Fruit fly (Drosophila melanogaster): Measurements from ENCODE around the gene CG11076.

The CG11076 gene

DNA sequence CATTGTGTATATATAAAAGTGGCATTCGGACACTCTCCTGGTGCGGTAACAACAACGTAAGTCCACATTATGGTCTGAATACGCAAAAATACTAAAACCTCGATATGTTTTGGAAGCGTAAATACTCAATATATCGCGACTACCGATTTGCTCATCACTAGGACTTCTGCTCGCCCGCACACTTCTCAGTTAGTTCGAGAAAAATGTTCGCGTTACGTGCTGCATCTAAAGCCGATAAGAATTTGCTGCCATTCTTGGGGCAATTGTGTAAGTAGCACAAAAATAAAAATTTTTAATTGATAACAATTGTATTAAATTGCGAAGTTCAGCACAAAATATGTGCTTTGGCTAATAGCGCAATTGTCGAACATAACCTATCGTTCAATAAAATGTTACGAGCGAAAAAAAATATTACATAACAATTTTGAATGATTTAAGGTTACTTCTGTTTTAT is at the start of gene CG11076:
TSS of gene CG11076 (minus strand) at position 71 of the 454 bp plus-strand sequence.
- TF ChIP-seq ttk (optimal IDR thresholded peaks at IDR 0.05) (no peak), psq (optimal IDR thresholded peaks at IDR 0.05) (no peak), Sin3A (optimal IDR thresholded peaks at IDR 0.05) (no peak), h (optimal IDR thresholded peaks at IDR 0.05) (no peak), insv (optimal IDR thresholded peaks at IDR 0.05) (no peak), Myc (optimal IDR thresholded peaks at IDR 0.05) (no peak)

DNA sequence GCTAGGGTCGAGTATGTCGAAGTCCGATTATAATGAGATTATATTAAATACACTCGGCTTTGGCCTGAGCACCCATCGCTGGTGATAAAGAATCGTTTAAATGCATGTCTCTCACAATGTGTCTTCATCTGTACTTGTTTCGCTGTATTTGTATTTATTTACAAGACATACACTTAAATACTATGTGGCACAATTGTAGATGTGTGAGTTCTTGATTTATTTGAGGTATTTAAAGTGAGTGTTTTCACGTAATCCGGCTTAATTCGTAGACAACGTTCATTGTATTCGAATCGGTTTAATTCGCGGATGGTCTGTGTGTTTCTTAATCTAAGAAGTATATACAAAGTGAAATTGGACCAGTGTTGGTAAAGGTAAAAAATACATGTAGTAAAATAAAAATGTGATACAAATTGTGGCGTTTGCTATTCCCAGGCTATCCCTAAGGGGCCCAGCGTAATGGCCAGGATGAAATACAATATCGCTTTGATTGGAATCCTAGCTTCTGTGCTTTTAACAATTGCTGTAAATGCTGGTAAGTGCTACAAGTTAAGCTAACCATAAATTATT is 33.2 kb upstream of the CG11076 start, which contains the start of gene Zyx:
TSS of gene Zyx (minus strand) at position 350 of the 567 bp plus-strand sequence.
- TF ChIP-seq Sin3A (optimal IDR thresholded peaks at IDR 0.05): no peak
- TF ChIP-seq psq (optimal IDR thresholded peaks at IDR 0.05): no peak

DNA sequence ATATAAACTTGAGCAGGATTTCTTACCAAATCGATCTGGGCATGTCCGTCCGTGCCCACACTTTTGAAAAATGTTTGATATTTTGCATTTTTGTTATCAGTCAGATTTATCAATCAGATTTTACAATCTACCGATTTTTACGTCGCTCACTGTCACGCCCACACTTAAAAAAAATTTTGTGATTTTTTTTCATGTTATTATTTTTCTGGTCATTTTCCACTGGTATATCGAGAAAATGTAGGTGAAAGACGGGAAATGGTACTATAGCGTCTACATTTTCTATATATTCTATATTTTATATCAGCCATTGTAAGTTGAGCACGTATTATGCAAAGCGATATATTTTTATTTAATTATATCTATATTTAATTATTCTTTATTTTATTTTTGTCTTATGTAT is 32.7 kb upstream of the CG11076 start:
- TF ChIP-seq Sin3A (optimal IDR thresholded peaks at IDR 0.05) (no peak), insv (optimal IDR thresholded peaks at IDR 0.05) (no peak), psq (optimal IDR thresholded peaks at IDR 0.05) (no peak), h (optimal IDR thresholded peaks at IDR 0.05) (no peak), ttk (optimal IDR thresholded peaks at IDR 0.05) (no peak), Myc (optimal IDR thresholded peaks at IDR 0.05) (no peak)

DNA sequence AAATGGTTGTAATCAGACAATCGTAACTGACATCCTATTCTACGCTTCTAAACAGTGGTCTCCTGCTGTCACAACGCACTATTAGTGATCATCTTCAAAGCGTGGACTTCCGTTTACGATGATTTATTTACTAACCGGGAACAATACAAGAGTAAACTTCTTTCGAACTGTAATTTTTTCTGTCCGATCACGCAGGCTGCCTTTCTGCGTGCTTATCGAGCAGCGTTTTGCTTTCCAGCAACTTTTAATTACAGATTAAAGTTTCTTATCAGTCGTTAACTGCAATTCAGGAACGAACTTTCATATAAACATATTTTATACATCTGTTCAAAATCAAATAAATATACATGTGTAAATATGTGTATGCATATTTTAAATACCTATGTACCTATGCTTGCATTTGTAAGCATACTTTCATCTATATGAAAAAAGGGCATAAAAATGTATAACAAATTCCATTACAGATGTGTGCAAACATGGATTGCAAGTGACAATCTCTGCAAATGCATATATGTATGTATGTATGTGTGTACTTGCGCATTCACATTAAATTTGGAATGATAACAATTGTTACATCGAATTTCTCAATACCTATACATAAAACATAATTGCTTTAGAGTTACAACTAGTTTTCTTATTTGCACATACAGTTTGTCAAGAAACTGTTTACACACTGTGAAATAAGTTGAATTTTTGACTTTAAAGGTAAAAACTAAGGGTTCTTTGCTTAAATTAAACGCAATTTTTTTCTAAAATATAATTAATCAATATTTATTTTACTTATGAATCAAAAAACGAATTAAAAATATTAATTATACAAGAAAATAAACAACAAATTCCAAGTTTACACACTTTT is 31.6 kb upstream of the CG11076 start:
- TF ChIP-seq Sin3A (optimal IDR thresholded peaks at IDR 0.05) (no peak), ttk (optimal IDR thresholded peaks at IDR 0.05) (no peak), h (optimal IDR thresholded peaks at IDR 0.05) (no peak), insv (optimal IDR thresholded peaks at IDR 0.05) (no peak), Myc (optimal IDR thresholded peaks at IDR 0.05) (no peak), psq (optimal IDR thresholded peaks at IDR 0.05) (no peak)

DNA sequence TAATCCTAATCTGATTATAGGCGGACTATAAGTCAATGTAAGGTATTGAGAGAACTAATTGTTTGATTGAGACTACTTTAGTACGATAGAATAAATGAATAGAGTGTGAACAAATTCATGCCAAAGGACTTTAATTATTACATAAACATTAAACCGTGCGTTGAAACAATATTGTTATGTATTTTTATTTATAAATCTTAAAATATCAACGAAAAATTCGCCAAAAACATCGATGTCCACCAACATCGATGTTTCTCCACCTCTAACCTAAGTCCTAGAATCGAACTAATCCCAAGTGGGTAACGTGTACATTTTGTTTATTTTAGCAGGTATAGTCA is 29.5 kb upstream of the CG11076 start:
- TF ChIP-seq insv (optimal IDR thresholded peaks at IDR 0.05) (no peak), Myc (optimal IDR thresholded peaks at IDR 0.05) (no peak), Sin3A (optimal IDR thresholded peaks at IDR 0.05) (no peak), h (optimal IDR thresholded peaks at IDR 0.05) (no peak), psq (optimal IDR thresholded peaks at IDR 0.05) (no peak), ttk (optimal IDR thresholded peaks at IDR 0.05) (no peak)

DNA sequence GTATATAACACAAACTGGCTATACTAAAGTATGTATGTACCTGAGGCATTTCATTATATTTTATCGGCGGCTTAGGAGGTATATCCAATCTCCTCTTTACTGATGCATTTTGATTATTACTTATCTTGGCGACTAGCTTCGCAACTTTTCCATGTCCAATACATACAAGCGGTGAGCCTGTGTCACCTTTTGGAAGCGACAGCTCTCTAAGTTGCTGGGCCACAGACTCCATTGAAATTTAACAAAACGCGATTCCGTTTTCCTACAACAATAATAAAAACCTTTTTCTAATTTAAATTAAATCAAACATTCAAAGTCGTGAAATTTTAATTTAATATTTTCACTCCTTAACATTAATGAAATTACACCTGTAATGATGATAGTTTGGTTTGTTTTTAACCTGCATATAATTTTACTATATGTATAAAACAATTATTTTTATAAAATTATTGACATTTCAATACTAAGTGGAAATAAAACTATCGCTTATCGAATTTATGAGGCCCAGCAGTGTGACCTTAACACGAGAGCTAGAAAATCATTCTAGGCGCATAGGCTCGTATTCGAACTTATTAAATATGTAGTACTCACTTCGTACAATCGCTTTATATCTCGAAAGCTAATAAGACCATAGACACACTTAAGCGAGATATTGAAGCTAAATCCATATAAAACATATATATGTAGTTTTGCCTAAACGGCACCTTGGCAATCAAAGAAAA is 29.0 kb upstream of the CG11076 start, which contains the start of gene apolpp:
TSS of gene apolpp (plus strand) at position 597 of the 722 bp plus-strand sequence.
- no peak for TF ChIP-seq Myc (optimal IDR thresholded peaks at IDR 0.05)
- no peak for TF ChIP-seq psq (optimal IDR thresholded peaks at IDR 0.05)
- TF ChIP-seq ttk (optimal IDR thresholded peaks at IDR 0.05): no peak
- TF ChIP-seq Sin3A (optimal IDR thresholded peaks at IDR 0.05): no peak
- no peak for TF ChIP-seq h (optimal IDR thresholded peaks at IDR 0.05)
- TF ChIP-seq insv (optimal IDR thresholded peaks at IDR 0.05): no peak

DNA sequence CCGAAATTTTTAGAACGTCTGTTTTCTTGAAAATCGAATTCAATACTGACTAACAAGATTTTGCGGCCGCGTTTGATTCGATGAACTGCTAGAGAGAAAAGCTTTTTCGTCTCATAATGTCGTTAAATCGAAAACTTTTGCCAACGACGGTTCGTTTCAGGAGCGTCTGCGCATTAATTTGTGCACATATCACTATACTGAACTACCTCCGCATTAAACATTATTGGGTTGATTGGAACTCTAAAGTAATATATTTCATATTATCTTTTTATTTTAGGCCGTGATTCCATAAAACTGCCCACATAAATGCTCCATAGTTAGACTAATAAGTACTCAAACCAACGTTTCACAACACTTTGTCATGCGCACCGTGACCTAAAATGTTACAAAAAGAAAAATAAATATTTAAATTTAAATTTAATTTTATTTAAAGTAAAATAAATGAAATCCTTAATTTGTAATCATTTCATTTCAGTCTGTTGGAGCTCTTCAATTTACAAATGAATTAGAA is 22.2 kb upstream of the CG11076 start, which contains the start of gene CaMKII:
TSS of gene CaMKII (minus strand) at position 51 of the 511 bp plus-strand sequence.
- TF ChIP-seq ttk (optimal IDR thresholded peaks at IDR 0.05) (no peak), Sin3A (optimal IDR thresholded peaks at IDR 0.05) (no peak), h (optimal IDR thresholded peaks at IDR 0.05) (no peak), psq (optimal IDR thresholded peaks at IDR 0.05) (no peak), Myc (optimal IDR thresholded peaks at IDR 0.05) (no peak)

DNA sequence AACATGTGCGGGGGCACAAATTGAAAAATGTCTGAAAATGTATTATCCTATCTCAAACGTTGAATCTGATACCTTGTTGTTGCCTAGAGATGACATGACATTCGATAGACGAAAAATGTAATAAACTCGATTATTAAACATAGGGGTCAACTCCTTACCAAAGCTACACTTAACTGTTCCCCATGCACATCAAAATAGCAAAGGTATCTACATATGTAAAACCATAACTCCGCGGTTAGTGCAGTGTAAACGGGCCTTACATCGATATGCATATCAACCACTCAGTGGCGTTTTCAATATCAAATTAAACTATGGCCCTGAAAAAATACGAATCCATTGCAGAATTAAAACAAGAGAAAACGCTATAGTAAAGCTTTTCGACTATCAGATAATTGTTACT is 19.7 kb upstream of the CG11076 start:
- TF ChIP-seq Sin3A (optimal IDR thresholded peaks at IDR 0.05): no peak
- TF ChIP-seq psq (optimal IDR thresholded peaks at IDR 0.05): no peak
- TF ChIP-seq insv (optimal IDR thresholded peaks at IDR 0.05): no peak
- TF ChIP-seq ttk (optimal IDR thresholded peaks at IDR 0.05): no peak
- TF ChIP-seq h (optimal IDR thresholded peaks at IDR 0.05): no peak
- TF ChIP-seq Myc (optimal IDR thresholded peaks at IDR 0.05): no peak

DNA sequence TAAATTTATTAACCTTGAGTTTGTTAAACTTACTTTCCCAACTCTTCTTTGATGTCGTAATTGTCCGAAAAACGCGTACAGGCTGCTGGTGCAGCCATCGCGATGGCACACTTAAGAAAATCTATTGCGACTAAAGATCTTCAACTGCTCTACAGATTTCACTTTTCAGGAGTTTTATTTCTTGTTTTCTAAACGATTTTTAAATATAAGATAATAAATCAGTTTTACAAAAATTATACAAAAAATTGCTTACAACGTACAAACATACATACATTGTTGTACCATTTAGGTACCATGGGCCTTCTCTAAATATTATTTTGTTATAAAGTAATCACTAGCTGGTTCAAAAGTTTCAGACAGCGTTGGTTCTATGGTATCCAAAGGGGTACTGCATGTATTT is 18.9 kb upstream of the CG11076 start:
- TF ChIP-seq ttk (optimal IDR thresholded peaks at IDR 0.05) (no peak), Myc (optimal IDR thresholded peaks at IDR 0.05) (no peak), Sin3A (optimal IDR thresholded peaks at IDR 0.05) (no peak), insv (optimal IDR thresholded peaks at IDR 0.05) (no peak), h (optimal IDR thresholded peaks at IDR 0.05) (no peak), psq (optimal IDR thresholded peaks at IDR 0.05) (no peak)

DNA sequence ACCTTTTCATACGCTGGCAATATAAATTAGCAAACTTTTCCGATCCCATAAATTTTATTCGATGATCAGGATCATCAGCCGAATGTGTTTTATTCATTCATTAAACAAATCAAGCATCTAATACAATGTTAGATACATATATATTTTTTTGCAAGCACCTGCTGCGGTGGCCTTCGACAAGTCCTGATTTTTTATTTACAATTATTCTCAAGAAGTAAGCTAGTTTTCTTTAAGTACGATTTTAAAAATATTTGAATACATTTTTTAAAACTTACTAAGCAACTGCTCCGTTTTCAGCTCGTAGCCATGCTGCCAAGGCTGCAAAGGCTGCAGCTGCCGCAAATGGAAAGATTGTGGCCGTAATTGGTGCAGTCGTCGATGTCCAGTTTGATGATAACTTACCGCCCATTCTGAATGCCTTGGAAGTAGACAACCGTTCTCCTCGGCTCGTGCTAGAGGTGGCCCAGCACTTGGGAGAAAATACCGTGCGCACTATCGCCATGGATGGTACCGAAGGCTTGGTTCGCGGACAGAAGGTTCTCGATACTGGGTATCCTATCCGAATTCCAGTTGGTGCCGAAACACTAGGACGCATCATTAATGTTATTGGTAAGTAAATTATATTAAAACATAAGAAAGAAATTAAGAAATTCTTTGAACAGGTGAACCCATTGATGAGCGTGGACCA is 1.2 kb upstream of the CG11076 start:
- no peak for TF ChIP-seq psq (optimal IDR thresholded peaks at IDR 0.05)
- TF ChIP-seq insv (optimal IDR thresholded peaks at IDR 0.05): no peak
- TF ChIP-seq Sin3A (optimal IDR thresholded peaks at IDR 0.05): no peak
- TF ChIP-seq ttk (optimal IDR thresholded peaks at IDR 0.05): peak; percentile 35

DNA sequence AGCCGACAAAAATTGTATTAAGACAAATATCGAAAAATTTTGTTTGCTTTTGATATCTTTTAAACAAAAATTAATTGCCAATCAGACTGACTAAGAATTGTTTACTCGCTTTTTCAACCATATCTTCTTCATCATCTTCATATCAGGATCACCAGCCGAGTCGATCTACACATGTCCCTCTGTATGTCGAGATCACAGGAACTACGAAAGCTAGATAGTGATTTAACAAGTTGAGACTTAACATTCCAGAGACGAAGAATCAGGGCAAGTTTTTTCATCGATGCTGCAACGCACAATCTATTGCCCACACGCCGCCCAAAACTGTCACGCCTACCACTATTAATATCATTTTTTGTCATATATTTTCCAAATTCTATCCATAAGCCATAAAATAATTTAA is 420 bp downstream of the CG11076 start, which contains the start of gene ATPsynbeta:
TSS of gene ATPsynbeta (plus strand) at position 348 of the 400 bp plus-strand sequence.
- TF ChIP-seq insv (optimal IDR thresholded peaks at IDR 0.05) (no peak), Sin3A (optimal IDR thresholded peaks at IDR 0.05) (no peak), ttk (optimal IDR thresholded peaks at IDR 0.05) (no peak), Myc (optimal IDR thresholded peaks at IDR 0.05) (no peak), h (optimal IDR thresholded peaks at IDR 0.05) (no peak), psq (optimal IDR thresholded peaks at IDR 0.05) (no peak)

All from Kc167 (cell line).